Fruit fly (Drosophila melanogaster): ENCODE results near the gene CG17475.
A peak's percentile ranks its signal among the peaks of the same experiment; 100 is the strongest.

Gene CG17475

DNA sequence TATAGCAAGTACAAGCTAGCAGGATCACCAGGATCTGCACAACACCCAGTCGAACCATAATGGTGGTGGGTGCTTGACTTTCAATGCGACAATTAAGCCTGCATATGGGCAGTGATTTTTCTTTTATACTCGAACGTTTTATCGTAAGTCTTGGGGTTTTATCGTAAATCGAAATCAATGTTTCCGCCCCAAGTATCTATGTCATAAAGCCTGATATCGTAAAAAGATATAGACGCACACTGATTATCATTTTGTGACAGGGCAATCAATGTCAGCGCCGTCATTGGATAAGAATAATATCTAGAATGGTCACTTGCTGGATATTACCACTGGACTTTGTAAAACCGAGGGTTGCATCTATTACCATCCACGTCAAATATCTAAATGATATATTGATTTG, at the start of gene CG17475:
TSS of gene CG17475 (minus strand) at position 101 of the 400 bp plus-strand sequence.
- TF ChIP-seq pzg (GFP tag; optimal IDR thresholded peaks at IDR 0.05) (no peak), CG17328 (GFP tag; IDR thresholded peaks at IDR 0.05) (no peak), stc (GFP tag; IDR thresholded peaks at IDR 0.05) (no peak), CG6791 (GFP tag; IDR thresholded peaks at IDR 0.05; ENCODE audit: partially characterized antibody) (no peak), CG4730 (GFP tag; IDR thresholded peaks at IDR 0.05) (no peak), CG10366 (GFP tag; IDR thresholded peaks at IDR 0.05) (no peak), CG1529 (GFP tag; optimal IDR thresholded peaks at IDR 0.05) (no peak), gcm2 (GFP tag; optimal IDR thresholded peaks at IDR 0.05) (no peak), CG11723 (GFP tag; optimal IDR thresholded peaks at IDR 0.05) (no peak), bsh (GFP tag; optimal IDR thresholded peaks at IDR 0.05) (no peak), CG5180 (GFP tag; optimal IDR thresholded peaks at IDR 0.05) (no peak), CG10565 (GFP tag; optimal IDR thresholded peaks at IDR 0.05) (no peak), zf30C (GFP tag; optimal IDR thresholded peaks at IDR 0.05) (no peak), klu (GFP tag; IDR thresholded peaks at IDR 0.05) (no peak), CG14667 (GFP tag; IDR thresholded peaks at IDR 0.05) (no peak), CG11696 (GFP tag; IDR thresholded peaks at IDR 0.05) (no peak)

DNA sequence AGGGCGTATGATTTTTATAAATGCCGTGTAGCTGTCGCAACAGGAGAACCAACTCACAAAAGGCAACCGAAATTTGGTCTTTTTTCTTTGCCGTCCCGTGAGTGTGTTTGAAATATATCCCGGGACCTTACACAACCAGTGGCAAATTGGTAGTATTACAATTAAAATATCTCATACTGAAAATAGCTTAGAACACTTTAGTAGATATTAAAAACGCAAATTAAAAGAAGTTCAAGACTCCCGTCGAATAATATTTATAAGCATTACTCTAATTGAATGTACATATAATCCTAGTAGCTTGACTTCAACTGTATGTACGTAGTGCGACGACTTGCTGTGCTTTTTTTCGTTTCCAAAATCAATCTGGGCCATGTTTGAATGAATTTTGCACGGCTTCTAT, 47.9 kb upstream of the CG17475 start:
- TF ChIP-seq ssp (GFP tag; IDR thresholded peaks at IDR 0.05) (no peak), CG3281 (GFP tag; optimal IDR thresholded peaks at IDR 0.05) (peak; percentile 8), CG8765 (GFP tag; IDR thresholded peaks at IDR 0.05) (no peak), lab (GFP tag; optimal IDR thresholded peaks at IDR 0.05) (peak; percentile 61), danr (GFP tag; IDR thresholded peaks at IDR 0.05) (no peak), Chrac-16 (GFP tag; optimal IDR thresholded peaks at IDR 0.05) (no peak), CG7928 (GFP tag; optimal IDR thresholded peaks at IDR 0.05) (no peak), Dad (GFP tag; optimal IDR thresholded peaks at IDR 0.05) (no peak), Xbp1 (GFP tag; optimal IDR thresholded peaks at IDR 0.05) (no peak), Meics (GFP tag; optimal IDR thresholded peaks at IDR 0.05) (peak; percentile 21), sens (GFP tag) (peak; percentile 26), CG18599 (GFP tag; optimal IDR thresholded peaks at IDR 0.05) (peak; percentile 68), CG12236 (GFP tag; optimal IDR thresholded peaks at IDR 0.05) (no peak), HLH54F (GFP tag; optimal IDR thresholded peaks at IDR 0.05) (no peak), Hmr (GFP tag; optimal IDR thresholded peaks at IDR 0.05) (peak; percentile 12), zen (tag; optimal IDR thresholded peaks at IDR 0.05) (no peak), Abd-B (GFP tag; optimal IDR thresholded peaks at IDR 0.05) (no peak), CG2129 (GFP tag; IDR thresholded peaks at IDR 0.05; ENCODE audit: partially characterized antibody) (no peak), dmrt99B (tag; optimal IDR thresholded peaks at IDR 0.05) (no peak), Taf1 (GFP tag; IDR thresholded peaks at IDR 0.05) (no peak), CG9215 (GFP tag; IDR thresholded peaks at IDR 0.05) (no peak), CG13424 (tag; optimal IDR thresholded peaks at IDR 0.05) (no peak), z (GFP tag; IDR thresholded peaks at IDR 0.05) (no peak), CG13287 (GFP tag; IDR thresholded peaks at IDR 0.05; ENCODE audit: partially characterized antibody) (no peak), CG11723 (GFP tag; optimal IDR thresholded peaks at IDR 0.05) (no peak), CG11504 (tag; optimal IDR thresholded peaks at IDR 0.05) (peak; percentile 31), cwo (GFP tag; optimal IDR thresholded peaks at IDR 0.05) (peak; percentile 11), Myb (GFP tag; optimal IDR thresholded peaks at IDR 0.05) (no peak)
